Worm (Caenorhabditis elegans): ENCODE data around the gene C15H11.13.

C15H11.13 gene

ce11 chrV:14437355-14437754 is 42.5 kb downstream of the C15H11.13 start:
- TF ChIP-seq nhr-25 (tag; optimal IDR thresholded peaks at IDR 0.05): no peak
- no peak for TF ChIP-seq nhr-76 (tag; optimal IDR thresholded peaks at IDR 0.05)
- no peak for TF ChIP-seq elt-2 (tag; optimal IDR thresholded peaks at IDR 0.05)
- no peak for TF ChIP-seq ceh-9 (tag; optimal IDR thresholded peaks at IDR 0.05)
- TF ChIP-seq nhr-11 (tag; optimal IDR thresholded peaks at IDR 0.05): no peak
- TF ChIP-seq fos-1 (tag; optimal IDR thresholded peaks at IDR 0.05): no peak
- no peak for TF ChIP-seq pha-4 (tag; optimal IDR thresholded peaks at IDR 0.05)
- TF ChIP-seq lsy-12 (tag; optimal IDR thresholded peaks at IDR 0.05): no peak
- TF ChIP-seq elt-3 (tag; optimal IDR thresholded peaks at IDR 0.05): no peak
- TF ChIP-seq unc-62 (GFP tag; optimal IDR thresholded peaks at IDR 0.05): no peak
- no peak for TF ChIP-seq ztf-4 (tag; optimal IDR thresholded peaks at IDR 0.05)
- no peak for TF ChIP-seq sea-2 (GFP tag; optimal IDR thresholded peaks at IDR 0.05)
- TF ChIP-seq lin-15B (tag; optimal IDR thresholded peaks at IDR 0.05): no peak
- no peak for TF ChIP-seq eor-1 (tag; optimal IDR thresholded peaks at IDR 0.05)

- no peak for TF ChIP-seq skn-1 (tag; optimal IDR thresholded peaks at IDR 0.05)
- peak; percentile 31 for TF ChIP-seq nhr-25 (tag; optimal IDR thresholded peaks at IDR 0.05)
These were observed 43.4 kb downstream of the C15H11.13 start for ce11 chrV:14438099-14438739.

- TF ChIP-seq mdl-1 (tag; optimal IDR thresholded peaks at IDR 0.05) (no peak), nhr-25 (tag; optimal IDR thresholded peaks at IDR 0.05) (peak; percentile 31)
These were observed 44.4 kb downstream of the C15H11.13 start for ce11 chrV:14439236-14439635.

- TF ChIP-seq lsy-12 (tag; optimal IDR thresholded peaks at IDR 0.05) (no peak), sea-2 (GFP tag; optimal IDR thresholded peaks at IDR 0.05) (no peak), ama-1 (optimal IDR thresholded peaks at IDR 0.05) (no peak), nhr-43 (tag; optimal IDR thresholded peaks at IDR 0.05; ENCODE audit: poor library complexity, severe bottlenecking) (no peak), ZK546.5 (tag; optimal IDR thresholded peaks at IDR 0.05) (no peak), nhr-67 (tag; optimal IDR thresholded peaks at IDR 0.05) (no peak), snpc-4 (tag; optimal IDR thresholded peaks at IDR 0.05) (no peak), nhr-237 (tag; optimal IDR thresholded peaks at IDR 0.05) (no peak), mdl-1 (tag; optimal IDR thresholded peaks at IDR 0.05) (no peak), ceh-82 (tag; optimal IDR thresholded peaks at IDR 0.05) (no peak), ceh-28 (tag; optimal IDR thresholded peaks at IDR 0.05) (no peak), nhr-28 (tag; optimal IDR thresholded peaks at IDR 0.05) (no peak), nhr-25 (tag; optimal IDR thresholded peaks at IDR 0.05) (no peak), nhr-11 (tag; optimal IDR thresholded peaks at IDR 0.05) (no peak), elt-2 (tag; optimal IDR thresholded peaks at IDR 0.05) (no peak), hmg-11 (tag; optimal IDR thresholded peaks at IDR 0.05) (no peak), elt-1 (tag; optimal IDR thresholded peaks at IDR 0.05) (no peak), fkh-10 (GFP tag; optimal IDR thresholded peaks at IDR 0.05) (no peak)
These were observed 46.0 kb downstream of the C15H11.13 start, which contains the start of gene F23B12.4 for ce11 chrV:14440841-14441240. TSS of gene F23B12.4 (plus strand) at chrV:14441141.

Measured in whole organism, L3 larva.